Worm (Caenorhabditis elegans) whole organism, L3 larva: ENCODE data around the gene nlp-6.

Experiments used
- ama-1 ChIP-seq: fragments of 150-350 bp; optimal IDR thresholded peaks from 2 replicates; lab custom pipeline; 2018
- ceh-28 ChIP-seq: fragments of 150-350 bp; optimal IDR thresholded peaks from 2 replicates; lab custom pipeline; 2014; ENCODE audit warnings: missing biosample characterization, missing genetic modification reagents, missing genetic modification characterization
- elt-1 ChIP-seq: fragments of 150-350 bp; optimal IDR thresholded peaks from 2 replicates; lab custom pipeline; 2014; ENCODE audit warnings: missing biosample characterization, missing genetic modification characterization
- fkh-2 ChIP-seq: fragments of 150-350 bp; optimal IDR thresholded peaks from 2 replicates; lab custom pipeline; 2014; ENCODE audit warnings: missing biosample characterization, missing genetic modification reagents, missing genetic modification characterization
- jun-1 ChIP-seq: fragments of 150-350 bp; optimal IDR thresholded peaks from 2 replicates; lab custom pipeline; 2014; ENCODE audit warnings: missing biosample characterization, missing genetic modification reagents, missing genetic modification characterization
- nhr-237 ChIP-seq: fragments of 150-350 bp; optimal IDR thresholded peaks from 2 replicates; lab custom pipeline; 2014; ENCODE audit warnings: missing biosample characterization, missing genetic modification characterization
- nhr-25 ChIP-seq: sonication (generic microtip); optimal IDR thresholded peaks from 2 replicates; lab custom pipeline; 2017; ENCODE audit warnings: missing biosample characterization, missing genetic modification characterization
- nhr-43 ChIP-seq: sonication (generic microtip); optimal IDR thresholded peaks from 2 replicates; lab custom pipeline; 2016; ENCODE audit warnings: mild to moderate bottlenecking, missing genetic modification characterization, missing compliant biosample characterization; ENCODE audit not compliant: poor library complexity, severe bottlenecking
- ztf-11 ChIP-seq: fragments of 150-350 bp; optimal IDR thresholded peaks from 2 replicates; lab custom pipeline; 2014; ENCODE audit warnings: missing biosample characterization, missing genetic modification characterization

- TF ChIP-seq ztf-11 (tag; lab: Kevin White, UChicago) (no peak), elt-1 (peak; percentile 88), jun-1 (no peak), ama-1 (lab: Kevin White, UChicago) (no peak), ceh-28 (no peak), fkh-2 (tag; lab: Kevin White, UChicago) (no peak), nhr-43 (peak; percentile 8), nhr-25 (tag; lab: Kevin White, UChicago) (peak; percentile 83), nhr-237 (tag; lab: Kevin White, UChicago) (no peak)
Measured at ce11 chrX:17684767-17685166, 22.5 kb downstream of the nlp-6 start, which contains the start of gene T23E7.6.
